Worm (Caenorhabditis elegans) whole organism, L1 larva: Measurements from ENCODE around the gene ugtp-1.

ENCODE experiments used
- ces-1 ChIP-seq: fragments of 150-350 bp; optimal IDR thresholded peaks from 2 replicates; lab custom pipeline; 2014; ENCODE audit warnings: missing biosample characterization, missing genetic modification reagents, missing genetic modification characterization
- egl-27 ChIP-seq, 2 experiments: fragments of 150-350 bp in 1 of 2; sonication (generic microtip); optimal IDR thresholded peaks; 3 replicates each; lab custom pipeline; 2017 to 2018; ENCODE audit warnings: missing biosample characterization in 2 of 2, missing genetic modification characterization in 2 of 2, missing genetic modification reagents in 2 of 2
- lir-3 ChIP-seq: sonication (generic microtip); optimal IDR thresholded peaks from 2 replicates; lab custom pipeline; 2016; ENCODE audit warnings: mild to moderate bottlenecking, missing genetic modification characterization, moderate library complexity, missing compliant biosample characterization; ENCODE audit not compliant: poor library complexity
- skn-1 ChIP-seq: fragments of 150-350 bp; optimal IDR thresholded peaks from 2 replicates; lab custom pipeline; 2014; ENCODE audit warnings: missing biosample characterization, missing genetic modification characterization
- unc-130 ChIP-seq: fragments of 150-350 bp; optimal IDR thresholded peaks from 2 replicates; lab custom pipeline; 2017; ENCODE audit warnings: missing biosample characterization, missing genetic modification characterization, inconsistent platforms
- ztf-4 ChIP-seq: fragments of 150-350 bp; optimal IDR thresholded peaks from 2 replicates; lab custom pipeline; 2014; ENCODE audit warnings: missing biosample characterization, missing genetic modification characterization

DNA sequence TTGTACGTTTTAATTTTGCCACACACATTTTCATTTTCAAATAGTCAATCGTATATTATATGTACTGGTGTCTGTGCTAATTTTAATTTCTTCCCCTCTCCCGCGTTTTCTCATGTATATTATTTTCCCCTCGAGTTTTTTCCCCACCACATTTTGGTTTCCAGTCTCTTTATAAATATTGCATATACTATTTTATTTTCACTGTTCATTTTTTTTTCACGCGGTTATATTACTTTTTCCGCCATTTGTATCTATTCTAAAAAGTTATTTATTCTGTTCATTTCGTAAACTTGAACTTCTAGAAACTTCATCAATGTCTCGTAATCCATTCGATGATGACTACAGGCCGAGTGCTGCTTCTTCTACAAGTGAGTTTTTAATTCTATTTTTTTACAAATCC is 25.4 kb upstream of the ugtp-1 start, which contains the start of gene snap-29:
- TF ChIP-seq unc-130, result no peak
- no peak for TF ChIP-seq skn-1 (tag; lab: Kevin White, UChicago)
- TF ChIP-seq lir-3 (tag; lab: Kevin White, UChicago), result no peak
- no peak for TF ChIP-seq ztf-4 (tag; lab: Kevin White, UChicago)
- TF ChIP-seq ces-1 (GFP tag; lab: Kevin White, UChicago), result no peak
- no peak for TF ChIP-seq egl-27 (tag; optimal IDR thresholded peaks at IDR 0.05; lab: Kevin White, UChicago)
